Fruit fly (Drosophila melanogaster): ENCODE data around the gene CG4619.

Gene CG4619

dm6 chr2L:9947265-9947664 is 8.6 kb downstream of the CG4619 start, which contains the start of gene CG5853 (continued):
- peak; percentile 66 for TF ChIP-seq Hey (tag; optimal IDR thresholded peaks at IDR 0.05)
- TF ChIP-seq CG3407 (GFP tag; optimal IDR thresholded peaks at IDR 0.05) = no peak
- 0 out of 3 replicates have a peak, but pooled peaks have one; percentile 35 for TF ChIP-seq Optix (GFP tag; IDR thresholded peaks at IDR 0.05)
- TF ChIP-seq Chrac-16 (GFP tag; optimal IDR thresholded peaks at IDR 0.05) = no peak
- no peak for TF ChIP-seq BtbVII (GFP tag; optimal IDR thresholded peaks at IDR 0.05)
- TF ChIP-seq CG5180 (GFP tag; optimal IDR thresholded peaks at IDR 0.05) = no peak
- no peak for TF ChIP-seq CG8478 (optimal IDR thresholded peaks at IDR 0.05)
- TF ChIP-seq Ets97D (GFP tag; optimal IDR thresholded peaks at IDR 0.05) = no peak
- no peak for TF ChIP-seq NC2α (GFP tag; optimal IDR thresholded peaks at IDR 0.05)
- no peak for TF ChIP-seq sim (GFP tag; IDR thresholded peaks at IDR 0.05)
- TF ChIP-seq dmrt99B (tag; optimal IDR thresholded peaks at IDR 0.05) = no peak
- TF ChIP-seq Bgb (GFP tag; IDR thresholded peaks at IDR 0.05; ENCODE audit: partially characterized antibody) = no peak; the same call in 1 of the 2 replicates
- no peak for TF ChIP-seq en (GFP tag; optimal IDR thresholded peaks at IDR 0.05)
- TF ChIP-seq CHES-1-like (GFP tag; optimal IDR thresholded peaks at IDR 0.05) = no peak
- TF ChIP-seq CG3281 (GFP tag; optimal IDR thresholded peaks at IDR 0.05) = no peak
- peak; percentile 25 for TF ChIP-seq CG3163 (GFP tag; optimal IDR thresholded peaks at IDR 0.05)
- TF ChIP-seq CG13287 (GFP tag; IDR thresholded peaks at IDR 0.05; ENCODE audit: partially characterized antibody) = peak; percentile 12; the same call in 1 of the 2 replicates
- no peak for TF ChIP-seq CG4730 (GFP tag; IDR thresholded peaks at IDR 0.05)
- no peak for TF ChIP-seq CG10565 (GFP tag; optimal IDR thresholded peaks at IDR 0.05)
- no peak for TF ChIP-seq trh (GFP tag; optimal IDR thresholded peaks at IDR 0.05)
- peak; percentile 78 for TF ChIP-seq CG10543 (GFP tag; optimal IDR thresholded peaks at IDR 0.05)
- no peak for TF ChIP-seq CG17912 (GFP tag; optimal IDR thresholded peaks at IDR 0.05)
- no peak for TF ChIP-seq Spps (tag; optimal IDR thresholded peaks at IDR 0.05)
- no peak for TF ChIP-seq Taf1 (GFP tag; IDR thresholded peaks at IDR 0.05)
- TF ChIP-seq CG3065 (GFP tag; optimal IDR thresholded peaks at IDR 0.05) = no peak
- no peak for TF ChIP-seq CG2875 (GFP tag; optimal IDR thresholded peaks at IDR 0.05)
- no peak for TF ChIP-seq dati (GFP tag; IDR thresholded peaks at IDR 0.05)
- TF ChIP-seq CG13624 (GFP tag; optimal IDR thresholded peaks at IDR 0.05) = no peak
- no peak for TF ChIP-seq tna (GFP tag; IDR thresholded peaks at IDR 0.05; ENCODE audit: partially characterized antibody)
- no peak for TF ChIP-seq grau (tag; optimal IDR thresholded peaks at IDR 0.05)
- TF ChIP-seq Side (GFP tag; optimal IDR thresholded peaks at IDR 0.05) = no peak
- no peak for TF ChIP-seq wdn (GFP tag; IDR thresholded peaks at IDR 0.05)
- TF ChIP-seq jumu (GFP tag; optimal IDR thresholded peaks at IDR 0.05) = no peak
- no peak for TF ChIP-seq Elba2 (GFP tag; optimal IDR thresholded peaks at IDR 0.05)
- TF ChIP-seq da (GFP tag; optimal IDR thresholded peaks at IDR 0.05) = no peak
- no peak for TF ChIP-seq Fer1 (GFP tag; optimal IDR thresholded peaks at IDR 0.05)
- no peak for TF ChIP-seq CG30431 (GFP tag; optimal IDR thresholded peaks at IDR 0.05)
- TF ChIP-seq Doc2 (GFP tag; IDR thresholded peaks at IDR 0.05) = no peak
- TF ChIP-seq jigr1 (GFP tag; IDR thresholded peaks at IDR 0.05) = no peak
- TF ChIP-seq Hmr (GFP tag; optimal IDR thresholded peaks at IDR 0.05) = no peak
- no peak for TF ChIP-seq CG7271 (tag; optimal IDR thresholded peaks at IDR 0.05)
- TF ChIP-seq fu2 (GFP tag; optimal IDR thresholded peaks at IDR 0.05) = no peak
- TF ChIP-seq ttk (GFP tag; IDR thresholded peaks at IDR 0.05) = no peak
- no peak for TF ChIP-seq vnd (GFP tag; IDR thresholded peaks at IDR 0.05; ENCODE audit: partially characterized antibody)
- TF ChIP-seq CG13424 (tag; optimal IDR thresholded peaks at IDR 0.05) = no peak
- TF ChIP-seq CG34376 (GFP tag; optimal IDR thresholded peaks at IDR 0.05) = peak; percentile 63
- peak; percentile 52 for TF ChIP-seq Rfx (GFP tag; IDR thresholded peaks at IDR 0.05)
- TF ChIP-seq org-1 (GFP tag; optimal IDR thresholded peaks at IDR 0.05) = no peak
- TF ChIP-seq D19B (GFP tag; optimal IDR thresholded peaks at IDR 0.05) = no peak
- peak; percentile 7 for TF ChIP-seq pho (GFP tag; optimal IDR thresholded peaks at IDR 0.05)
- TF ChIP-seq Six4 (GFP tag; optimal IDR thresholded peaks at IDR 0.05) = no peak
- no peak for TF ChIP-seq CG1832 (GFP tag; optimal IDR thresholded peaks at IDR 0.05)
